Fruit fly (Drosophila melanogaster) Kc167 (cell line): ENCODE data around the gene Kmn1.

ENCODE experiments used
- h ChIP-seq: fragments of >200 bp; optimal IDR thresholded peaks from 3 replicates; lab custom pipeline; 2018; ENCODE audit warnings: missing external identifiers
- psq ChIP-seq: fragments of >200 bp; optimal IDR thresholded peaks from 2 replicates; lab custom pipeline; 2017; ENCODE audit warnings: missing external identifiers
- ttk ChIP-seq: sonication (Bioruptor generic); optimal IDR thresholded peaks from 2 replicates; lab custom pipeline; 2017; ENCODE audit warnings: missing external identifiers

DNA sequence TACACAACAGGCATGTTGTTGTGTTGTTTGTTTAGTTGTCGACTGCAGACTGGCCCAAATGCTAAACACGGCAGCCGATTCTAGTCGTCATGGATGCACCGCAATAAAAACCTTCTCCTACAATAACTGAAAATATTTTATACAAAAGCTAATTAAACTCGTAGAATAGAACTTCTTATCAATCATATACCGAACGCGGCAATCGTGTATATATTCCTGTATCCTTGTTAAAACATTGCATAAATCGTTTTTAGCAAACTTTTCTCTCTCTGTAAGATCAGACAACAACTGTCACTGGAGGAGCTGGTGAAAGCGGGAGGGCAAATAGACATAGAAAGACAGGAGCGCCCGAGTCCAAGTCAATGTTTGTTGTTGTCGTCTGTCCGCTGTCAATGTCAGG lies 23.5 kb downstream of the Kmn1 start:
- TF ChIP-seq ttk (lab: Kevin White, UChicago) (no peak), psq (lab: Kevin White, UChicago) (no peak), h (lab: Kevin White, UChicago) (no peak)
